Worm (Caenorhabditis elegans) whole organism, young adult: ENCODE results near the gene emb-1.

ENCODE experiments used
- dpl-1 ChIP-seq: fragments of 150-350 bp; optimal IDR thresholded peaks from 2 replicates; lab custom pipeline; 2014; ENCODE audit warnings: missing biosample characterization, missing genetic modification reagents, missing genetic modification characterization
- pha-4 ChIP-seq: fragments of 150-350 bp; sonication (generic microtip); optimal IDR thresholded peaks from 2 replicates; lab custom pipeline; 2014; ENCODE audit warnings: missing biosample characterization, missing genetic modification reagents, missing genetic modification characterization
- snpc-1.3 ChIP-seq: sonication (generic microtip); optimal IDR thresholded peaks from 2 replicates; lab custom pipeline; 2017; ENCODE audit warnings: missing genetic modification characterization, mild to moderate bottlenecking, missing compliant biosample characterization, antibody characterized with exemption, moderate library complexity, missing genotype, missing genetic modification reagents; ENCODE audit not compliant: insufficient read depth

DNA sequence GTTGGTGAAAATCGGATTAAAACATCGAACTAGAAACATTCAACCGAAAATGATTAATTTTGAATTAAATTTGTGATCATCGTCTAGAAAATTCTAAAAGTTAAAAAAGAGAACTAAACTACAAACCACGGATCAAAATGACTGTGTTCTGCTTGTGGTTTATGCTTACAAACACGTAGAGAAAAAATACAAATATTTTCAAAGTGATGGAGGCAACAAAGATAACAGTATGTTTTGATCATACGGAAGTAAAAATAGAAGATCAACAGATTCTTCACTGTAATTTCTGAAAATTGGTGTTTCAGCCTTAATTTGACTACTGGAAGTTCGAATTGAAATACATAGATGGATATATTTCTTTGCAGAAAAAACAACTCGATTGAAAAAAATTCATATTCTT is 30.1 kb downstream of the emb-1 start:
- TF ChIP-seq pha-4 (tag; lab: Kevin White, UChicago) (no peak), dpl-1 (GFP tag; lab: Kevin White, UChicago) (no peak), snpc-1.3 (no peak)
